Worm (Caenorhabditis elegans): ENCODE measurements around the gene C31C9.9.

DNA sequence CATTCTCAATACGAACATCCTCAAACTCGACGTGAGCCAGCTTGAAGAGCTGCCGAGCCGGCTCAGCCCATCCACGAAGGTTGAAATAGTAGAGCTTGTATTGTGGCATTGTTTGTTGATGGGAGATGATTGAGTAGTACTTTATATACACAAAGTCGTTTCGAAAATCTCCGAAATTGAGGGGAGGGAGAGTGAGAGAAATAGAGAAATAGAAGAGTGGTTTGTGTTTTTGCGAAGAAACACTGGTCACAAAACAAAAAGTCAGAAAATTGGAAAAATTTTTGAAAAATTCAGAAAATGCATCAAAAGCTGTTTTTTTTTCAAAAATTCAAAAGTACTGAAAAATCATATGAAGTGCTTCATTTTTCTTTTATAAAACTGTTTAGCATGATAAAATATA, 43.6 kb upstream of the C31C9.9 start, which contains the start of gene gst-24:
- TF ChIP-seq him-1 (tag; optimal IDR thresholded peaks at IDR 0.05) (no peak), W03F9.2 (tag; optimal IDR thresholded peaks at IDR 0.05) (no peak), dao-5 (tag; optimal IDR thresholded peaks at IDR 0.05) (no peak)
